Fruit fly (Drosophila melanogaster) whole organism, embryonic: Measurements from ENCODE around the gene mtsh.

Experiments
- Abd-B ChIP-seq: fragments of 200-800 bp; sonication (Bioruptor generic); optimal IDR thresholded peaks from 2 replicates; lab custom pipeline; 2018; ENCODE audit warnings: missing biosample characterization, mild to moderate bottlenecking, missing genetic modification characterization, moderate library complexity
- Atf6 ChIP-seq: fragments of 200-800 bp; sonication (Bioruptor generic); IDR thresholded peaks from 2 replicates; pipeline ENCODE4 v1.3.6; 2022; ENCODE audit warnings: missing biosample characterization, missing genetic modification characterization
- B-H1 ChIP-seq: fragments of 200-800 bp; sonication (Bioruptor generic); IDR thresholded peaks from 3 replicates; pipeline ENCODE4 v1.3.6; 2022; ENCODE audit warnings: missing biosample characterization, missing genetic modification characterization
- CG10431 ChIP-seq: fragments of 200-800 bp; sonication (Bioruptor generic); optimal IDR thresholded peaks from 3 replicates; lab custom pipeline; 2018; ENCODE audit warnings: missing biosample characterization, mild to moderate bottlenecking, missing genetic modification characterization
- CG11085 ChIP-seq: fragments of 200-800 bp; sonication (Bioruptor generic); IDR thresholded peaks from 2 replicates; pipeline ENCODE4 v1.3.6; 2022; ENCODE audit warnings: missing biosample characterization, missing genetic modification characterization
- CG12104 ChIP-seq: fragments of 200-800 bp; sonication (Bioruptor generic); optimal IDR thresholded peaks from 3 replicates; lab custom pipeline; 2016; ENCODE audit warnings: missing biosample characterization, missing genetic modification characterization
- CG14050 ChIP-seq: fragments of 200-800 bp; sonication (Bioruptor generic); IDR thresholded peaks from 3 replicates; pipeline ENCODE4 v1.3.6; 2022; ENCODE audit warnings: missing biosample characterization, missing genetic modification characterization
- CG16813 ChIP-seq: fragments of 200-800 bp; sonication (Bioruptor generic); IDR thresholded peaks from 3 replicates; pipeline ENCODE4 v1.3.6; 2022; ENCODE audit warnings: missing biosample characterization, missing genetic modification characterization; ENCODE audit not compliant: partially characterized antibody
- CG18011 ChIP-seq: fragments of 200-800 bp; sonication (Bioruptor generic); optimal IDR thresholded peaks from 2 replicates; lab custom pipeline; 2017; ENCODE audit warnings: missing biosample characterization, missing genetic modification characterization, mild to moderate bottlenecking, moderate library complexity, missing genotype
- CG18262 ChIP-seq: fragments of 200-800 bp; optimal IDR thresholded peaks from 3 replicates; lab custom pipeline; 2019; ENCODE audit warnings: missing biosample characterization, mild to moderate bottlenecking, missing genetic modification characterization, moderate library complexity
- CG2199 ChIP-seq: fragments of 200-800 bp; sonication (Bioruptor generic); IDR thresholded peaks from 3 replicates; pipeline ENCODE4 v1.3.6; 2022; ENCODE audit warnings: missing biosample characterization, missing genetic modification characterization
- CG3163 ChIP-seq: fragments of 200-800 bp; sonication (Bioruptor generic); optimal IDR thresholded peaks from 3 replicates; lab custom pipeline; 2016; ENCODE audit warnings: missing biosample characterization, missing genetic modification characterization
- CG34224 ChIP-seq: fragments of 200-800 bp; sonication (Bioruptor generic); IDR thresholded peaks from 3 replicates; pipeline ENCODE4 v1.3.6; 2022; ENCODE audit warnings: missing biosample characterization, missing genetic modification characterization; ENCODE audit not compliant: partially characterized antibody
- CG3726 ChIP-seq: fragments of 200-800 bp; sonication (Bioruptor generic); IDR thresholded peaks from 3 replicates; pipeline ENCODE4, ENCODE4 v1.3.6; 2022; ENCODE audit warnings: missing biosample characterization, missing genetic modification characterization
- CG4730 ChIP-seq: fragments of 200-800 bp; sonication (Bioruptor generic); IDR thresholded peaks from 2 replicates; pipeline ENCODE4 v1.3.6; 2022; ENCODE audit warnings: missing biosample characterization, missing genetic modification characterization
- CG6272 ChIP-seq: fragments of 200-800 bp; sonication (Bioruptor generic); IDR thresholded peaks from 2 replicates; pipeline ENCODE4 v1.3.6; 2022; ENCODE audit warnings: missing biosample characterization, missing genetic modification characterization
- CG6683 ChIP-seq: fragments of 200-800 bp; sonication (Bioruptor generic); optimal IDR thresholded peaks from 2 replicates; lab custom pipeline; 2017; ENCODE audit warnings: missing biosample characterization, mild to moderate bottlenecking, missing genetic modification characterization, missing genetic modification reagents
- CG8281 ChIP-seq: fragments of 200-800 bp; sonication (Bioruptor generic); optimal IDR thresholded peaks from 2 replicates; lab custom pipeline; 2018; ENCODE audit warnings: missing biosample characterization, mild to moderate bottlenecking, missing genetic modification characterization, moderate library complexity
- Dek ChIP-seq: fragments of 200-800 bp; sonication (Bioruptor generic); optimal IDR thresholded peaks from 3 replicates; lab custom pipeline; 2019; ENCODE audit warnings: missing biosample characterization, mild to moderate bottlenecking, missing genetic modification characterization, moderate library complexity
- Dref ChIP-seq: fragments of 200-800 bp; sonication (Bioruptor generic); IDR thresholded peaks from 2 replicates; pipeline ENCODE4 v1.3.6; 2022; ENCODE audit warnings: missing biosample characterization, missing genetic modification characterization
- HmgZ ChIP-seq: fragments of 200-800 bp; sonication (Bioruptor generic); optimal IDR thresholded peaks from 2 replicates; lab custom pipeline; 2018; ENCODE audit warnings: missing biosample characterization, mild to moderate bottlenecking, missing genetic modification characterization
- Kr ChIP-seq: fragments of 200-800 bp; sonication (Bioruptor generic); optimal IDR thresholded peaks from 2 replicates; lab custom pipeline; 2017; ENCODE audit warnings: missing biosample characterization, mild to moderate bottlenecking, missing genetic modification characterization
- Mad ChIP-seq: fragments of 200-800 bp; sonication (Bioruptor generic); optimal IDR thresholded peaks from 2 replicates; lab custom pipeline; 2016; ENCODE audit warnings: missing biosample characterization, missing genetic modification characterization
- Neu2 ChIP-seq: fragments of 200-800 bp; sonication (Bioruptor generic); optimal IDR thresholded peaks from 3 replicates; lab custom pipeline; 2016; ENCODE audit warnings: missing biosample characterization, missing genetic modification characterization, borderline replicate concordance
- Oli ChIP-seq: fragments of 200-800 bp; sonication (Bioruptor generic); optimal IDR thresholded peaks from 2 replicates; lab custom pipeline; 2018; ENCODE audit warnings: missing biosample characterization, mild to moderate bottlenecking, missing genetic modification characterization, moderate library complexity
- Ptx1 ChIP-seq: fragments of 200-800 bp; sonication (Bioruptor generic); IDR thresholded peaks from 2 replicates; pipeline ENCODE4 v1.3.6; 2022; ENCODE audit warnings: missing biosample characterization, missing genetic modification characterization
- Rx ChIP-seq: fragments of 200-800 bp; sonication (Bioruptor generic); IDR thresholded peaks from 2 replicates; pipeline ENCODE4 v1.3.6; 2022; ENCODE audit warnings: missing biosample characterization, missing genetic modification characterization
- abd-A ChIP-seq: fragments of 200-800 bp; sonication (Bioruptor generic); optimal IDR thresholded peaks from 3 replicates; lab custom pipeline; 2019; ENCODE audit warnings: missing biosample characterization, mild to moderate bottlenecking, missing genetic modification characterization, moderate library complexity
- al ChIP-seq: fragments of 200-800 bp; sonication (Bioruptor generic); IDR thresholded peaks from 2 replicates; pipeline ENCODE4 v1.3.6; 2022; ENCODE audit warnings: missing biosample characterization, missing genetic modification characterization
- disco-r ChIP-seq: fragments of 200-800 bp; sonication (Bioruptor generic); optimal IDR thresholded peaks from 2 replicates; lab custom pipeline; 2016; ENCODE audit warnings: missing biosample characterization, missing genetic modification characterization
- dmrt11E ChIP-seq: fragments of 200-800 bp; sonication (Bioruptor generic); optimal IDR thresholded peaks from 3 replicates; lab custom pipeline; 2018; ENCODE audit warnings: missing biosample characterization, mild to moderate bottlenecking, missing genetic modification characterization, moderate library complexity
- dmrt99B ChIP-seq: fragments of 200-800 bp; sonication (Bioruptor generic); optimal IDR thresholded peaks from 2 replicates; lab custom pipeline; 2018; ENCODE audit warnings: missing biosample characterization, mild to moderate bottlenecking, missing genetic modification characterization, moderate library complexity
- en ChIP-seq: fragments of 200-800 bp; sonication (Bioruptor generic); optimal IDR thresholded peaks from 2 replicates; lab custom pipeline; 2016; ENCODE audit warnings: missing biosample characterization, missing genetic modification characterization
- ewg ChIP-seq: fragments of 200-800 bp; sonication (Bioruptor generic); optimal IDR thresholded peaks from 3 replicates; lab custom pipeline; 2017; ENCODE audit warnings: mild to moderate bottlenecking, missing biosample characterization, missing genetic modification reagents, missing genetic modification characterization
- fd64A ChIP-seq: fragments of 200-800 bp; sonication (Bioruptor generic); optimal IDR thresholded peaks from 3 replicates; lab custom pipeline; 2018; ENCODE audit warnings: missing biosample characterization, mild to moderate bottlenecking, missing genetic modification characterization
- fd96Cb ChIP-seq: fragments of 200-800 bp; sonication (Bioruptor generic); optimal IDR thresholded peaks from 2 replicates; lab custom pipeline; 2018; ENCODE audit warnings: missing biosample characterization, mild to moderate bottlenecking, missing genetic modification characterization, moderate library complexity
- fu2 ChIP-seq: fragments of 200-800 bp; sonication (Bioruptor generic); optimal IDR thresholded peaks from 2 replicates; lab custom pipeline; 2016; ENCODE audit warnings: missing biosample characterization, missing genetic modification characterization
- gcm2 ChIP-seq: fragments of 200-800 bp; sonication (Bioruptor generic); optimal IDR thresholded peaks from 2 replicates; lab custom pipeline; 2016; ENCODE audit warnings: missing biosample characterization, missing genetic modification characterization
- gem ChIP-seq: fragments of 200-800 bp; sonication (Bioruptor generic); optimal IDR thresholded peaks from 2 replicates; lab custom pipeline; 2019; ENCODE audit warnings: missing biosample characterization, mild to moderate bottlenecking, missing genetic modification characterization, moderate library complexity
- grau ChIP-seq: fragments of 200-800 bp; optimal IDR thresholded peaks from 3 replicates; lab custom pipeline; 2019; ENCODE audit warnings: missing biosample characterization, mild to moderate bottlenecking, missing genetic modification characterization, moderate library complexity
- grn ChIP-seq: fragments of 200-800 bp; sonication (Bioruptor generic); optimal IDR thresholded peaks from 3 replicates; lab custom pipeline; 2017; ENCODE audit warnings: missing biosample characterization, missing genetic modification characterization
- gsb-n ChIP-seq: fragments of 200-800 bp; sonication (Bioruptor generic); optimal IDR thresholded peaks from 3 replicates; lab custom pipeline; 2018; ENCODE audit warnings: missing biosample characterization, mild to moderate bottlenecking, missing genetic modification characterization
- lmd ChIP-seq: fragments of 200-800 bp; sonication (Bioruptor generic); IDR thresholded peaks from 2 replicates; pipeline ENCODE4 v1.3.6; 2022; ENCODE audit warnings: missing biosample characterization, missing genetic modification characterization
- maf-S ChIP-seq: fragments of 200-800 bp; sonication (Bioruptor generic); optimal IDR thresholded peaks from 2 replicates; lab custom pipeline; 2016; ENCODE audit warnings: missing biosample characterization, missing genetic modification characterization
- pita ChIP-seq: fragments of 200-800 bp; sonication (Bioruptor generic); optimal IDR thresholded peaks from 2 replicates; lab custom pipeline; 2017; ENCODE audit warnings: missing biosample characterization, mild to moderate bottlenecking, missing genetic modification characterization
- psq ChIP-seq: fragments of 200-800 bp; sonication (Bioruptor generic); optimal IDR thresholded peaks from 2 replicates; lab custom pipeline; 2017; ENCODE audit warnings: missing biosample characterization, missing genetic modification characterization
- schlank ChIP-seq: fragments of 200-800 bp; sonication (Bioruptor generic); optimal IDR thresholded peaks from 2 replicates; lab custom pipeline; 2018; ENCODE audit warnings: missing biosample characterization, mild to moderate bottlenecking, missing genetic modification characterization
- slbo ChIP-seq: fragments of 200-800 bp; sonication (Bioruptor generic); IDR thresholded peaks from 2 replicates; pipeline ENCODE4 v1.3.6; 2022; ENCODE audit warnings: missing biosample characterization, missing genetic modification characterization
- ssp ChIP-seq: fragments of 200-800 bp; sonication (Bioruptor generic); IDR thresholded peaks from 2 replicates; pipeline ENCODE4 v1.3.6; 2022; ENCODE audit warnings: missing biosample characterization, missing genetic modification characterization
- zfh1 ChIP-seq: fragments of 200-800 bp; sonication (Bioruptor generic); IDR thresholded peaks from 3 replicates; pipeline ENCODE4 v1.3.6; 2022; ENCODE audit warnings: missing biosample characterization, missing genetic modification characterization

mtsh gene

dm6 chr2L:8274958-8275584 is 44.6 kb downstream of the mtsh start (continued):
- TF ChIP-seq CG18011 (no peak), disco-r (GFP tag; lab: Kevin White, UChicago) (peak; percentile 14), ssp (GFP tag; lab: Robert Waterston, UW) (no peak), CG11085 (no peak), gem (tag; lab: Kevin White, UChicago) (peak; percentile 86), CG18262 (tag; lab: Kevin White, UChicago) (peak; percentile 86), CG4730 (GFP tag; lab: Robert Waterston, UW) (no peak), Oli (tag; lab: Kevin White, UChicago) (peak; percentile 76), CG16813 (no peak), CG3726 (GFP tag; lab: Robert Waterston, UW) (peak; percentile 43; the same call in 1 of the 3 replicates), HmgZ (no peak), dmrt99B (tag; lab: Kevin White, UChicago) (peak; percentile 79), en (GFP tag; lab: Kevin White, UChicago) (peak; percentile 13), Rx (GFP tag; lab: Robert Waterston, UW) (no peak), CG8281 (peak; percentile 13), fu2 (no peak), lmd (GFP tag; lab: Robert Waterston, UW) (peak; percentile 69), B-H1 (GFP tag; lab: Robert Waterston, UW) (no peak; the same call in 2 of the 3 replicates), Neu2 (GFP tag; lab: Kevin White, UChicago) (no peak), maf-S (no peak), Mad (GFP tag; lab: Kevin White, UChicago) (peak; percentile 1), CG12104 (GFP tag; lab: Kevin White, UChicago) (peak; percentile 25), schlank (tag; lab: Kevin White, UChicago) (no peak), Dref (GFP tag; lab: Robert Waterston, UW) (no peak), CG6683 (GFP tag; lab: Kevin White, UChicago) (peak; percentile 8), CG6272 (GFP tag; lab: Robert Waterston, UW) (no peak), zfh1 (GFP tag; lab: Robert Waterston, UW) (peak; percentile 69; the same call in 2 of the 3 replicates), ewg (GFP tag; lab: Kevin White, UChicago) (peak; percentile 33), CG3163 (no peak), psq (no peak), grau (peak; percentile 78), grn (peak; percentile 61), Ptx1 (GFP tag; lab: Robert Waterston, UW) (peak; percentile 48), Kr (GFP tag; lab: Kevin White, UChicago) (no peak), al (GFP tag; lab: Robert Waterston, UW) (no peak), CG34224 (GFP tag; lab: Robert Waterston, UW) (no peak), dmrt11E (tag; lab: Kevin White, UChicago) (peak; percentile 88), Atf6 (GFP tag; lab: Robert Waterston, UW) (peak; percentile 55; the same call in 1 of the 2 replicates), CG14050 (GFP tag; lab: Robert Waterston, UW) (peak; percentile 52; the same call in 2 of the 3 replicates), gsb-n (tag; lab: Kevin White, UChicago) (peak; percentile 84), CG2199 (GFP tag; lab: Robert Waterston, UW) (peak; percentile 56; the same call in 1 of the 3 replicates), CG10431 (GFP tag; lab: Kevin White, UChicago) (no peak), pita (GFP tag; lab: Kevin White, UChicago) (no peak), Abd-B (peak; percentile 23), abd-A (no peak), Dek (peak; percentile 36), fd96Cb (peak; percentile 63), slbo (GFP tag; lab: Robert Waterston, UW) (peak; percentile 60), gcm2 (GFP tag; lab: Kevin White, UChicago) (peak; percentile 29), fd64A (GFP tag; lab: Kevin White, UChicago) (no peak)
